Fruit fly (Drosophila melanogaster) whole organism, pupa: ENCODE results near the gene CG43089.

Experiments used
- CG10348 ChIP-seq: fragments of 200-800 bp; sonication (Bioruptor generic); IDR thresholded peaks from 2 replicates; pipeline ENCODE4 v1.3.6; 2022; ENCODE audit warnings: missing biosample characterization, missing genetic modification characterization
- CG12605 ChIP-seq: fragments of 200-800 bp; sonication (Bioruptor generic); IDR thresholded peaks from 2 replicates; pipeline ENCODE4 v1.3.6; 2022; ENCODE audit warnings: missing biosample characterization, missing genetic modification characterization
- CG13204 ChIP-seq: fragments of 200-800 bp; sonication (Bioruptor generic); optimal IDR thresholded peaks from 2 replicates; lab custom pipeline; 2018; ENCODE audit warnings: missing biosample characterization, mild to moderate bottlenecking, missing genetic modification characterization, moderate library complexity
- CG14655 ChIP-seq: fragments of 200-800 bp; sonication (Bioruptor generic); optimal IDR thresholded peaks from 3 replicates; lab custom pipeline; 2017; ENCODE audit warnings: mild to moderate bottlenecking, missing biosample characterization, missing genetic modification reagents, missing genetic modification characterization
- CG15710 ChIP-seq: fragments of 200-800 bp; sonication (Bioruptor generic); optimal IDR thresholded peaks from 2 replicates; lab custom pipeline; 2018; ENCODE audit warnings: missing biosample characterization, mild to moderate bottlenecking, missing genetic modification characterization, moderate library complexity
- CG17806 ChIP-seq: fragments of 200-800 bp; sonication (Bioruptor generic); optimal IDR thresholded peaks from 2 replicates; lab custom pipeline; 2018; ENCODE audit warnings: missing biosample characterization, mild to moderate bottlenecking, missing genetic modification characterization, moderate library complexity
- CG32121 ChIP-seq: fragments of 200-800 bp; sonication (Bioruptor generic); IDR thresholded peaks from 2 replicates; pipeline ENCODE4 v1.3.6; 2022; ENCODE audit warnings: missing biosample characterization, missing genetic modification characterization
- CG34367 ChIP-seq: fragments of 200-800 bp; sonication (Bioruptor generic); optimal IDR thresholded peaks from 2 replicates; lab custom pipeline; 2018; ENCODE audit warnings: missing biosample characterization, mild to moderate bottlenecking, missing genetic modification characterization
- CG4496 ChIP-seq: fragments of 200-800 bp; sonication (Bioruptor generic); IDR thresholded peaks from 3 replicates; pipeline ENCODE4 v1.3.6; 2022; ENCODE audit warnings: missing biosample characterization, missing genetic modification characterization
- CG8159 ChIP-seq: fragments of 200-800 bp; sonication (Bioruptor generic); optimal IDR thresholded peaks from 3 replicates; lab custom pipeline; 2018; ENCODE audit warnings: missing biosample characterization, mild to moderate bottlenecking, missing genetic modification characterization, moderate library complexity
- CG8301 ChIP-seq: fragments of 200-800 bp; sonication (Bioruptor generic); optimal IDR thresholded peaks from 2 replicates; lab custom pipeline; 2018; ENCODE audit warnings: missing biosample characterization, mild to moderate bottlenecking, missing genetic modification characterization
- CG9948 ChIP-seq: fragments of 200-800 bp; sonication (Bioruptor generic); optimal IDR thresholded peaks from 2 replicates; lab custom pipeline; 2018; ENCODE audit warnings: missing biosample characterization, mild to moderate bottlenecking, missing genetic modification characterization, moderate library complexity
- D1 ChIP-seq: fragments of 200-800 bp; sonication (Bioruptor generic); optimal IDR thresholded peaks from 2 replicates; lab custom pipeline; 2018; ENCODE audit warnings: missing biosample characterization, mild to moderate bottlenecking, missing genetic modification characterization, moderate library complexity
- EcR ChIP-seq: fragments of 200-800 bp; sonication (Bioruptor generic); optimal IDR thresholded peaks from 3 replicates; lab custom pipeline; 2019; ENCODE audit warnings: missing biosample characterization, missing genetic modification characterization, mild to moderate bottlenecking, moderate library complexity, missing genetic modification reagents
- Ets98B ChIP-seq: fragments of 200-800 bp; sonication (Bioruptor generic); IDR thresholded peaks from 2 replicates; pipeline ENCODE4 v1.3.6; 2022; ENCODE audit warnings: missing biosample characterization, missing genetic modification characterization
- Pif1A ChIP-seq: fragments of 200-800 bp; sonication (Bioruptor generic); optimal IDR thresholded peaks from 3 replicates; lab custom pipeline; 2016; ENCODE audit warnings: missing biosample characterization, missing genetic modification characterization
- Pif1B ChIP-seq: fragments of 200-800 bp; sonication (Bioruptor generic); optimal IDR thresholded peaks from 3 replicates; lab custom pipeline; 2016; ENCODE audit warnings: missing biosample characterization, missing genetic modification characterization
- Snoo ChIP-seq: fragments of 200-800 bp; sonication (Bioruptor generic); optimal IDR thresholded peaks from 3 replicates; lab custom pipeline; 2017; ENCODE audit warnings: missing biosample characterization, mild to moderate bottlenecking, missing genetic modification characterization, inconsistent platforms
- fd96Ca ChIP-seq: fragments of 200-800 bp; sonication (Bioruptor generic); IDR thresholded peaks from 3 replicates; pipeline ENCODE4 v1.3.6; 2022; ENCODE audit warnings: missing biosample characterization, missing genetic modification characterization
- gl ChIP-seq: fragments of 200-800 bp; sonication (Bioruptor generic); optimal IDR thresholded peaks from 2 replicates; lab custom pipeline; 2018; ENCODE audit warnings: missing biosample characterization, mild to moderate bottlenecking, missing genetic modification characterization
- rn ChIP-seq: fragments of 200-800 bp; sonication (Bioruptor generic); IDR thresholded peaks from 2 replicates; pipeline ENCODE4 v1.3.6; 2022; ENCODE audit warnings: missing biosample characterization, missing genetic modification characterization

The CG43089 gene

DNA sequence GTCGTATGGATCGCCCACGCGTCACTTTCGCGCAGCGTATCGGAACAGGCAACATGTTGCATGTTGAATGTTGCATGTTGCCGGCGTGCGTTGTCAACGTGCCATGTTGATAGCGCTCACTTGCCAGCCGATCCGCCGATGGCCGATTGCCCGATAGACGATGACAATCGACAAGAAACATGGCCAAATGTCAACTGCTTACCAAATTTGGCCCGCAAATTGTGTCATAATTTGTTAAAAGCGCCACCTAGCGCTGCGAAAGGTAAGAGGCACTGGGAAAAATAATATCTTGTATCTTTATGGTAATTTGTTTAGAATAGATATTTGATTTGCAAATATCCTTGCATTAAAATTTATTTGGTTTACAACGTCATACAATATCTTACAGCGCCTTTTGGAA, 11.3 kb upstream of the CG43089 start:
- no peak for TF ChIP-seq EcR
- TF ChIP-seq fd96Ca (GFP tag; lab: Robert Waterston, UW), result no peak
- TF ChIP-seq CG17806 (tag; lab: Kevin White, UChicago), result no peak
- no peak for TF ChIP-seq Snoo
- no peak for TF ChIP-seq rn (GFP tag; lab: Robert Waterston, UW)
- no peak for TF ChIP-seq Pif1B
- no peak for TF ChIP-seq CG14655 (GFP tag; lab: Kevin White, UChicago)
- no peak for TF ChIP-seq gl (tag; lab: Kevin White, UChicago)
- TF ChIP-seq CG9948 (tag; lab: Kevin White, UChicago), result no peak
- TF ChIP-seq CG4496 (GFP tag; lab: Robert Waterston, UW), result no peak
- no peak for TF ChIP-seq Pif1A (GFP tag; lab: Kevin White, UChicago)
- TF ChIP-seq CG8159 (tag; lab: Kevin White, UChicago), result no peak
- TF ChIP-seq Ets98B, result no peak
- TF ChIP-seq CG34367 (tag; lab: Kevin White, UChicago), result no peak
- no peak for TF ChIP-seq D1 (tag; lab: Kevin White, UChicago)
- no peak for TF ChIP-seq CG10348 (GFP tag; lab: Robert Waterston, UW)
- TF ChIP-seq CG32121 (GFP tag; lab: Robert Waterston, UW), result no peak
- TF ChIP-seq, all 21 proteins: peak for 0

DNA sequence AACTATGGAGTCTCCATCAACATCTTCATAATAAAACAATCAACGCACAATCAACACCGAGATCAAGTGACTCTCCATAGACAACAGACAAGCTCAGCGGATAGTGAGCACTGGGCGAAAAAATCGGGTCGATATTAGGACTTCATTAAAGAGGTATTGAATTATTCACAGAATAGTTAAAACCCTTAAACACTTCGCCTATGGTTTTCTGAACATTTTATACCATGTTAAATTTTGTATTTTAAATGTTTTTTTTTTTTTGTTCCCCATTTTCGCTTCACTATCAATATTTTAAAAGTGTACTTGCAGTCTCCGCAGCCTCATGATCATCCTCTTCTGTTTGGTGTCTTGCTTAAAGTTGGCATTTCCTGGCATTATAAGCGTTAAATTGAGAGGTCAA, 7.9 kb upstream of the CG43089 start:
- TF ChIP-seq Ets98B (no peak), gl (tag; lab: Kevin White, UChicago) (no peak), CG8159 (tag; lab: Kevin White, UChicago) (no peak), EcR (no peak), fd96Ca (GFP tag; lab: Robert Waterston, UW) (0 out of 3 replicates have a peak, but pooled peaks have one; percentile 21), CG8301 (tag; lab: Kevin White, UChicago) (peak; percentile 8), CG17806 (tag; lab: Kevin White, UChicago) (peak; percentile 10), CG32121 (GFP tag; lab: Robert Waterston, UW) (no peak), CG4496 (GFP tag; lab: Robert Waterston, UW) (0 out of 3 replicates have a peak, but pooled peaks have one; percentile 23), rn (GFP tag; lab: Robert Waterston, UW) (no peak), D1 (tag; lab: Kevin White, UChicago) (no peak), CG14655 (GFP tag; lab: Kevin White, UChicago) (peak; percentile 16), CG9948 (tag; lab: Kevin White, UChicago) (peak; percentile 22), CG13204 (GFP tag; lab: Kevin White, UChicago) (no peak)

DNA sequence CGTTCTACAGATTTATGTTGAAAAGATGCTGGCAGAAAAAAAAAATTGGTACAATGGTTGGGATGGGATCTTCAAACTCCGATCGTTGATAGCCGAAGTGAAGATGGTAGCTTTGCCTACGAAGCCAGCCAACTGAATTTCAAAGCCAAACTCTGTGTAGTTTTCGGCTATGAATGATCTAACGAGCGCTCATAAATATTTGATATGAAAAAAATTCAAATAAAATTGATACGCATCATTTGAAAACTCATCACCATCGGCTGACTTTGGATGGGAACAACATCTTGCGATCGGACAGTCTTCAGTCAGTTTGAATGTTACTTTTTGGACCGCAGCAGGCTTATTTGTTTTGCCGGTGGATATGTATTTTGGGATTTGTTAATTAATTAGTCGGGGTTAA, 7.0 kb upstream of the CG43089 start:
- no peak for TF ChIP-seq CG10348 (GFP tag; lab: Robert Waterston, UW)
- TF ChIP-seq CG14655 (GFP tag; lab: Kevin White, UChicago), result no peak
- TF ChIP-seq Ets98B, result no peak
- TF ChIP-seq CG34367 (tag; lab: Kevin White, UChicago), result no peak
- TF ChIP-seq Pif1B, result no peak
- no peak for TF ChIP-seq D1 (tag; lab: Kevin White, UChicago)
- no peak for TF ChIP-seq CG12605 (GFP tag; lab: Robert Waterston, UW)
- TF ChIP-seq CG13204 (GFP tag; lab: Kevin White, UChicago), result no peak
- no peak for TF ChIP-seq CG8301 (tag; lab: Kevin White, UChicago)
- no peak for TF ChIP-seq CG4496 (GFP tag; lab: Robert Waterston, UW)
- TF ChIP-seq fd96Ca (GFP tag; lab: Robert Waterston, UW), result no peak
- TF ChIP-seq rn (GFP tag; lab: Robert Waterston, UW), result no peak
- TF ChIP-seq Pif1A (GFP tag; lab: Kevin White, UChicago), result no peak
- no peak for TF ChIP-seq CG9948 (tag; lab: Kevin White, UChicago)
- TF ChIP-seq gl (tag; lab: Kevin White, UChicago), result no peak
- no peak for TF ChIP-seq CG8159 (tag; lab: Kevin White, UChicago)
- no peak for TF ChIP-seq CG17806 (tag; lab: Kevin White, UChicago)

DNA sequence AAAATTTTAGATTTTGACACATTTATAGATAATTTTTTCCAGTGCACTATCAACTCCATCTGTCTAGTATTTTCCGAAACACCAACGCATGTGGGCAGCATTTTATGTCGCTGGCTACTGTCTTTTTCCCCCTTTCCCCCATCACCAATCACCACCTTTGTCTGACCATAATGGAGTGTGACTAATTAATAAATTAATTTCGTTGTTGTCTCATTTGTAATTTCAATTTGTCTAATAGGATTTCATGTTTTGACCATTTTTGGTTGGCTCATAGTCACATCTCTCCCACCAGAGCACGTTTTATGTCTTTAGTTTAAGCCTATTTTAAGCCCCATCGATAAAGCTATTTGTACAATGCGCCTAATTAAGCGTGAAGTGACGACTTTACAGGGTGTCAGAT, 5.9 kb upstream of the CG43089 start:
- TF ChIP-seq CG34367 (tag; lab: Kevin White, UChicago) (no peak), CG15710 (tag; lab: Kevin White, UChicago) (no peak), fd96Ca (GFP tag; lab: Robert Waterston, UW) (no peak), CG8301 (tag; lab: Kevin White, UChicago) (no peak), EcR (no peak), CG14655 (GFP tag; lab: Kevin White, UChicago) (no peak), CG10348 (GFP tag; lab: Robert Waterston, UW) (no peak), Ets98B (no peak), CG9948 (tag; lab: Kevin White, UChicago) (no peak), CG8159 (tag; lab: Kevin White, UChicago) (no peak), D1 (tag; lab: Kevin White, UChicago) (no peak), Snoo (no peak)

DNA sequence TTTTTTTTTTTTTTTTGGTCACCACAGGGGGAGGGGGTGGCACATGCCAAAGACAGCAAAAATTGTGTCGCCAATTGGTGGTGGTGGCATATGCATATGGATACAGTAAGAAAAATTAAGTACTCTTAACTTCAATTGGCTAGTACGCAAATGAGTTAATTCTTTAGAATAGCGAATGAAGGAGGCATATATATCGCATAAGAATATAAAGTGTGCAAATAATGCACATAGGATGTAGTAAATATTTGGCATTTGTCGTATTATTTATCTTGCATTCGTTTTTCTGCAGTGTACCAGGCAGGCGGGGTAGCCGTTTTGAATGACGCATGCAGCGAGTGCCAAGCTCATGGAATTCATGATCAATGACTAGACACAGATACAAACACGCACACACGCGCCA, 4.5 kb upstream of the CG43089 start:
- TF ChIP-seq Snoo (no peak), CG4496 (GFP tag; lab: Robert Waterston, UW) (peak; percentile 79), Ets98B (peak; percentile 62), CG8301 (tag; lab: Kevin White, UChicago) (peak; percentile 45), gl (tag; lab: Kevin White, UChicago) (no peak), rn (GFP tag; lab: Robert Waterston, UW) (no peak), Pif1B (no peak), Pif1A (GFP tag; lab: Kevin White, UChicago) (peak; percentile 50), CG9948 (tag; lab: Kevin White, UChicago) (peak; percentile 47), CG8159 (tag; lab: Kevin White, UChicago) (peak; percentile 59), CG34367 (tag; lab: Kevin White, UChicago) (peak; percentile 54), CG32121 (GFP tag; lab: Robert Waterston, UW) (peak; percentile 57), CG17806 (tag; lab: Kevin White, UChicago) (peak; percentile 48), D1 (tag; lab: Kevin White, UChicago) (no peak), CG10348 (GFP tag; lab: Robert Waterston, UW) (no peak), CG14655 (GFP tag; lab: Kevin White, UChicago) (peak; percentile 60), CG13204 (GFP tag; lab: Kevin White, UChicago) (no peak), CG12605 (GFP tag; lab: Robert Waterston, UW) (no peak), CG15710 (tag; lab: Kevin White, UChicago) (peak; percentile 52), EcR (no peak), fd96Ca (GFP tag; lab: Robert Waterston, UW) (peak; percentile 68; the same call in 1 of the 3 replicates)
